Worm (Caenorhabditis elegans): ENCODE data around the gene cogc-8.

The cogc-8 gene

ce11 chrIV:288027-288426 is 47.8 kb downstream of the cogc-8 start, which contains the start of gene T21D12.14:
Gene T21D12.14, minus strand, starts transcription at chrIV:288127.
- TF ChIP-seq unc-30 (tag; optimal IDR thresholded peaks at IDR 0.05) (no peak), blmp-1 (tag; optimal IDR thresholded peaks at IDR 0.05) (peak; percentile 32)

- no peak for TF ChIP-seq efl-1 (optimal IDR thresholded peaks at IDR 0.05)
- peak in 1 of 2 experiments; percentile 71 for TF ChIP-seq efl-1 (GFP tag; optimal IDR thresholded peaks at IDR 0.05 in 1 of 2)
- TF ChIP-seq C34B4.2 (tag; optimal IDR thresholded peaks at IDR 0.05), result no peak
These were observed 50.1 kb downstream of the cogc-8 start for ce11 chrIV:290387-290786.

DNA sequence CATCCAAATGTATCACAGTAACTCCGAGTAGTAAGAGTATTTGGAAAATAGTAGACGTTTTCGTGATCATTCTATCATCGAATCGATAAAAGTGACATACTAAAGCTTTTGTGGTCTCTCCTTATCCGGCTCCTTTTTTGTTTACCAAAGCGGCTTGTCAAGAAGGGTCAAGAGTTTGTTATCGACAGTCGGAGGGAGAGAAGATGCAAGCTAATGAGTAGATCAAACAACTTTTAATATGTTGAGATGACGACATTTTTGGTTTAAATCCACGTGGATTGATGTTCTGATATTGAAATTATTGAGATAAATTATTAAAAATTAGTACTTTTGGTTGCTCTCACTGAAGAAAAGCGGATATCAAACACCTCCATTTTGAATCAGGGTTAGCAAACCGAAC is 51.1 kb downstream of the cogc-8 start, which contains the start of gene T21D12.7:
T21D12.7 (minus strand) TSS at position 101 of the 400 bp plus-strand sequence.
- TF ChIP-seq skn-1 (tag; optimal IDR thresholded peaks at IDR 0.05) (no peak), nhr-11 (tag; optimal IDR thresholded peaks at IDR 0.05) (no peak), lin-14 (GFP tag; optimal IDR thresholded peaks at IDR 0.05) (no peak), hlh-17 (GFP tag; optimal IDR thresholded peaks at IDR 0.05; ENCODE audit: borderline replicate concordance) (no peak), swsn-7 (tag; optimal IDR thresholded peaks at IDR 0.05) (no peak), mab-9 (GFP tag; IDR thresholded peaks at IDR 0.05) (no peak), hpl-2 (GFP tag; optimal IDR thresholded peaks at IDR 0.05) (no peak), sox-4 (tag; optimal IDR thresholded peaks at IDR 0.05) (no peak), tbx-2 (tag; optimal IDR thresholded peaks at IDR 0.05) (no peak), pax-3 (tag; optimal IDR thresholded peaks at IDR 0.05) (no peak), isw-1 (GFP tag; IDR thresholded peaks at IDR 0.05) (no peak), ets-5 (GFP tag; IDR thresholded peaks at IDR 0.05) (no peak), unc-62 (GFP tag; optimal IDR thresholded peaks at IDR 0.05) (no peak), grh-1 (GFP tag; IDR thresholded peaks at IDR 0.05) (no peak), nhr-85 (tag) (no peak), fkh-4 (tag; optimal IDR thresholded peaks at IDR 0.05; ENCODE audit: borderline replicate concordance) (no peak)

- TF ChIP-seq ama-1 (optimal IDR thresholded peaks at IDR 0.05) (peak; percentile 20), fkh-10 (GFP tag; optimal IDR thresholded peaks at IDR 0.05) (no peak), unc-98 (GFP tag; IDR thresholded peaks at IDR 0.05) (no peak), lin-39 (tag; optimal IDR thresholded peaks at IDR 0.05) (no peak), nhr-12 (tag; optimal IDR thresholded peaks at IDR 0.05) (no peak), efl-1 (optimal IDR thresholded peaks at IDR 0.05) (no peak), efl-1 (GFP tag; optimal IDR thresholded peaks at IDR 0.05 in 1 of 2) (peak in 1 of 2 experiments; percentile 90), sox-4 (tag; optimal IDR thresholded peaks at IDR 0.05) (no peak), nhr-47 (tag; optimal IDR thresholded peaks at IDR 0.05) (peak; percentile 22), fkh-4 (tag; optimal IDR thresholded peaks at IDR 0.05; ENCODE audit: borderline replicate concordance) (no peak), aly-2 (tag; optimal IDR thresholded peaks at IDR 0.05) (no peak), C04F5.9 (tag; optimal IDR thresholded peaks at IDR 0.05) (no peak), nhr-76 (tag; optimal IDR thresholded peaks at IDR 0.05) (no peak), efl-3 (GFP tag; optimal IDR thresholded peaks at IDR 0.05) (no peak), lin-35 (GFP tag; optimal IDR thresholded peaks at IDR 0.05) (peak in 1 of 2 experiments; percentile 26), nhr-19 (GFP tag; conservative IDR thresholded peaks at IDR 0.05) (peak; percentile 28; the same call in 1 of the 2 replicates), Y116A8C.19 (tag; optimal IDR thresholded peaks at IDR 0.05; ENCODE audit: borderline replicate concordance) (no peak), F16B12.6 (tag; optimal IDR thresholded peaks at IDR 0.05) (no peak), unc-86 (tag; optimal IDR thresholded peaks at IDR 0.05) (no peak), pax-3 (tag; optimal IDR thresholded peaks at IDR 0.05) (no peak), fkh-8 (tag; optimal IDR thresholded peaks at IDR 0.05) (no peak), ceh-8 (GFP tag; optimal IDR thresholded peaks at IDR 0.05) (no peak), nhr-84 (tag; optimal IDR thresholded peaks at IDR 0.05) (no peak), hpl-2 (GFP tag; optimal IDR thresholded peaks at IDR 0.05) (peak; percentile 25), mep-1 (tag; optimal IDR thresholded peaks at IDR 0.05) (no peak), rnt-1 (tag; optimal IDR thresholded peaks at IDR 0.05) (no peak), nhr-77 (tag; optimal IDR thresholded peaks at IDR 0.05) (no peak), irx-1 (tag; optimal IDR thresholded peaks at IDR 0.05) (no peak), lin-14 (GFP tag; optimal IDR thresholded peaks at IDR 0.05) (no peak), unc-30 (tag; optimal IDR thresholded peaks at IDR 0.05) (no peak), lin-13 (GFP tag; optimal IDR thresholded peaks at IDR 0.05) (no peak), nhr-71 (tag; optimal IDR thresholded peaks at IDR 0.05) (peak; percentile 50), ceh-88 (GFP tag; IDR thresholded peaks at IDR 0.05) (no peak), nhr-20 (tag; optimal IDR thresholded peaks at IDR 0.05) (peak; percentile 49), swsn-7 (tag; optimal IDR thresholded peaks at IDR 0.05) (no peak), hlh-17 (GFP tag; optimal IDR thresholded peaks at IDR 0.05; ENCODE audit: borderline replicate concordance) (no peak)
These were observed 51.7 kb downstream of the cogc-8 start for ce11 chrIV:291851-292367.
